Fruit fly (Drosophila melanogaster) whole organism, prepupa: ENCODE data around the gene dlp.
A peak's percentile ranks its signal among the peaks of the same experiment; 100 is the strongest.

Experiments used
- CG10631 ChIP-seq: fragments of 200-800 bp; sonication (Bioruptor generic); optimal IDR thresholded peaks from 2 replicates; lab custom pipeline; 2016; ENCODE audit warnings: missing biosample characterization, missing genetic modification characterization
- CG10669 ChIP-seq: fragments of 200-800 bp; sonication (Bioruptor generic); optimal IDR thresholded peaks from 3 replicates; lab custom pipeline; 2018; ENCODE audit warnings: missing biosample characterization, mild to moderate bottlenecking, missing genetic modification characterization, moderate library complexity
- CG11294 ChIP-seq: fragments of 200-800 bp; sonication (Bioruptor generic); IDR thresholded peaks from 2 replicates; pipeline ENCODE4 v1.3.6; 2022; ENCODE audit warnings: missing biosample characterization, missing genetic modification characterization
- CG11762 ChIP-seq: fragments of 200-800 bp; sonication (Bioruptor generic); optimal IDR thresholded peaks from 3 replicates; lab custom pipeline; 2016; ENCODE audit warnings: missing biosample characterization, missing genetic modification characterization; ENCODE audit not compliant: insufficient read depth
- CG11902 ChIP-seq: fragments of 200-800 bp; sonication (Bioruptor generic); optimal IDR thresholded peaks from 3 replicates; lab custom pipeline; 2016; ENCODE audit warnings: missing biosample characterization, missing genetic modification characterization
- CG15336 ChIP-seq: fragments of 200-800 bp; sonication (Bioruptor generic); IDR thresholded peaks from 2 replicates; pipeline ENCODE4 v1.3.6; 2022; ENCODE audit warnings: missing biosample characterization, missing genetic modification characterization
- CG1621 ChIP-seq: fragments of 200-800 bp; sonication (Bioruptor generic); optimal IDR thresholded peaks from 3 replicates; lab custom pipeline; 2018; ENCODE audit warnings: missing biosample characterization, mild to moderate bottlenecking, missing genetic modification characterization
- CG3032 ChIP-seq: fragments of 200-800 bp; optimal IDR thresholded peaks from 2 replicates; lab custom pipeline; 2019; ENCODE audit warnings: missing biosample characterization, mild to moderate bottlenecking, missing genetic modification characterization, moderate library complexity
- CG31627 ChIP-seq: fragments of 200-800 bp; sonication (Bioruptor generic); optimal IDR thresholded peaks from 3 replicates; lab custom pipeline; 2016; ENCODE audit warnings: missing biosample characterization, missing genetic modification characterization
- CG32006 ChIP-seq: fragments of 200-800 bp; sonication (Bioruptor generic); optimal IDR thresholded peaks from 3 replicates; lab custom pipeline; 2017; ENCODE audit warnings: missing biosample characterization, mild to moderate bottlenecking, missing genetic modification characterization
- CG34406 ChIP-seq: fragments of 200-800 bp; sonication (Bioruptor generic); optimal IDR thresholded peaks from 3 replicates; lab custom pipeline; 2016; ENCODE audit warnings: missing biosample characterization, missing genetic modification characterization
- CG3919 ChIP-seq: fragments of 200-800 bp; sonication (Bioruptor generic); optimal IDR thresholded peaks from 3 replicates; lab custom pipeline; 2016; ENCODE audit warnings: missing biosample characterization, missing genetic modification characterization
- CG4318 ChIP-seq: fragments of 200-800 bp; sonication (Bioruptor generic); optimal IDR thresholded peaks from 3 replicates; lab custom pipeline; 2017; ENCODE audit warnings: missing biosample characterization, mild to moderate bottlenecking, missing genetic modification characterization
- CG6163 ChIP-seq: fragments of 200-800 bp; sonication (Bioruptor generic); IDR thresholded peaks from 3 replicates; pipeline ENCODE4 v1.3.6; 2022; ENCODE audit warnings: missing biosample characterization, missing genetic modification characterization
- CG6276 ChIP-seq: fragments of 200-800 bp; sonication (Bioruptor generic); optimal IDR thresholded peaks from 2 replicates; lab custom pipeline; 2017; ENCODE audit warnings: missing biosample characterization, mild to moderate bottlenecking, missing genetic modification characterization
- CG6792 ChIP-seq: fragments of 200-800 bp; sonication (Bioruptor generic); optimal IDR thresholded peaks from 3 replicates; lab custom pipeline; 2016; ENCODE audit warnings: missing biosample characterization, missing genetic modification characterization
- CG6808 ChIP-seq: fragments of 200-800 bp; sonication (Bioruptor generic); optimal IDR thresholded peaks from 3 replicates; lab custom pipeline; 2017; ENCODE audit warnings: missing biosample characterization, missing genetic modification characterization, mild to moderate bottlenecking, moderate library complexity, missing genetic modification reagents
- CG6854 ChIP-seq: fragments of 200-800 bp; sonication (Bioruptor generic); optimal IDR thresholded peaks from 2 replicates; lab custom pipeline; 2017; ENCODE audit warnings: missing biosample characterization, mild to moderate bottlenecking, missing genetic modification characterization
- CG7368 ChIP-seq: fragments of 200-800 bp; sonication (Bioruptor generic); optimal IDR thresholded peaks from 3 replicates; lab custom pipeline; 2016; ENCODE audit warnings: missing biosample characterization, missing genetic modification characterization
- CG8119 ChIP-seq: fragments of 200-800 bp; sonication (Bioruptor generic); IDR thresholded peaks from 3 replicates; pipeline ENCODE4 v1.3.6; 2022; ENCODE audit warnings: missing biosample characterization, missing genetic modification characterization
- CG8319 ChIP-seq: fragments of 200-800 bp; sonication (Bioruptor generic); optimal IDR thresholded peaks from 3 replicates; lab custom pipeline; 2016; ENCODE audit warnings: missing biosample characterization, missing genetic modification characterization
- CG8632 ChIP-seq: fragments of 200-800 bp; sonication (Bioruptor generic); optimal IDR thresholded peaks from 3 replicates; lab custom pipeline; 2016; ENCODE audit warnings: missing biosample characterization, missing genetic modification characterization
- Eip75B ChIP-seq: fragments of 200-800 bp; sonication (Bioruptor generic); optimal IDR thresholded peaks from 3 replicates; lab custom pipeline; 2016; ENCODE audit warnings: missing biosample characterization, missing genetic modification characterization
- Eip78C ChIP-seq: fragments of 200-800 bp; sonication (Bioruptor generic); peaks from one replicate; lab custom pipeline; 2016; ENCODE audit warnings: missing biosample characterization, missing genetic modification characterization
- Eip93F ChIP-seq: fragments of 200-800 bp; sonication (Bioruptor generic); optimal IDR thresholded peaks from 2 replicates; lab custom pipeline; 2016; ENCODE audit warnings: missing biosample characterization, mild to moderate bottlenecking, missing genetic modification characterization
- Ets21C ChIP-seq: fragments of 200-800 bp; sonication (Bioruptor generic); optimal IDR thresholded peaks from 3 replicates; lab custom pipeline; 2016; ENCODE audit warnings: missing biosample characterization, missing genetic modification characterization
- Ets96B ChIP-seq: fragments of 200-800 bp; optimal IDR thresholded peaks from 2 replicates; lab custom pipeline; 2019; ENCODE audit warnings: missing biosample characterization, mild to moderate bottlenecking, missing genetic modification characterization, moderate library complexity
- Gug ChIP-seq: fragments of 200-800 bp; sonication (Bioruptor generic); IDR thresholded peaks from 2 replicates; pipeline ENCODE4 v1.3.6; 2022; ENCODE audit warnings: missing biosample characterization, missing genetic modification characterization
- Hr38 ChIP-seq: sonication (Bioruptor generic); optimal IDR thresholded peaks from 2 replicates; lab custom pipeline; 2016; ENCODE audit warnings: missing biosample characterization, missing genetic modification characterization
- Hr4 ChIP-seq: fragments of 200-800 bp; sonication (Bioruptor generic); optimal IDR thresholded peaks from 3 replicates; lab custom pipeline; 2016; ENCODE audit warnings: missing biosample characterization, missing genetic modification characterization
- Lpt ChIP-seq: fragments of 200-800 bp; sonication (Bioruptor generic); optimal IDR thresholded peaks from 3 replicates; lab custom pipeline; 2016; ENCODE audit warnings: missing biosample characterization, missing genetic modification characterization
- Met ChIP-seq: fragments of 200-800 bp; sonication (Bioruptor generic); optimal IDR thresholded peaks from 3 replicates; lab custom pipeline; 2016; ENCODE audit warnings: missing biosample characterization, missing genetic modification characterization
- OdsH ChIP-seq: fragments of 200-800 bp; sonication (Bioruptor generic); optimal IDR thresholded peaks from 3 replicates; lab custom pipeline; 2016; ENCODE audit warnings: missing biosample characterization, missing genetic modification characterization
- Smox ChIP-seq: fragments of 200-800 bp; sonication (Bioruptor generic); optimal IDR thresholded peaks from 3 replicates; lab custom pipeline; 2016; ENCODE audit warnings: missing biosample characterization, missing genetic modification characterization
- Sox102F ChIP-seq: fragments of 200-800 bp; sonication (Bioruptor generic); optimal IDR thresholded peaks from 2 replicates; lab custom pipeline; 2016; ENCODE audit warnings: missing biosample characterization, mild to moderate bottlenecking, missing genetic modification characterization
- Sox14 ChIP-seq: fragments of 200-800 bp; sonication (Bioruptor generic); optimal IDR thresholded peaks from 3 replicates; lab custom pipeline; 2016; ENCODE audit warnings: missing biosample characterization, missing genetic modification characterization
- Sox15 ChIP-seq: fragments of 200-800 bp; sonication (Bioruptor generic); optimal IDR thresholded peaks from 3 replicates; lab custom pipeline; 2016; ENCODE audit warnings: missing biosample characterization, missing genetic modification characterization
- achi ChIP-seq: fragments of 200-800 bp; sonication (Bioruptor generic); optimal IDR thresholded peaks from 3 replicates; lab custom pipeline; 2016; ENCODE audit warnings: missing biosample characterization, missing genetic modification characterization
- cyc ChIP-seq: fragments of 200-800 bp; sonication (Bioruptor generic); optimal IDR thresholded peaks from 3 replicates; lab custom pipeline; 2016; ENCODE audit warnings: missing biosample characterization, missing genetic modification characterization
- eg ChIP-seq: fragments of 200-800 bp; sonication (Bioruptor generic); IDR thresholded peaks from 3 replicates; pipeline ENCODE4 v1.3.6; 2022; ENCODE audit warnings: missing biosample characterization, missing genetic modification characterization
- esn ChIP-seq: fragments of 200-800 bp; sonication (Bioruptor generic); optimal IDR thresholded peaks from 2 replicates; lab custom pipeline; 2016; ENCODE audit warnings: missing biosample characterization, mild to moderate bottlenecking, missing genetic modification characterization, moderate library complexity
- fd59A ChIP-seq: fragments of 200-800 bp; sonication (Bioruptor generic); optimal IDR thresholded peaks from 2 replicates; lab custom pipeline; 2017; ENCODE audit warnings: missing biosample characterization, mild to moderate bottlenecking, missing genetic modification characterization, missing genetic modification reagents
- fd85E ChIP-seq: fragments of 200-800 bp; sonication (Bioruptor generic); optimal IDR thresholded peaks from 3 replicates; lab custom pipeline; 2016; ENCODE audit warnings: missing biosample characterization, missing genetic modification characterization
- fkh ChIP-seq: fragments of 200-800 bp; sonication (Bioruptor generic); optimal IDR thresholded peaks from 3 replicates; lab custom pipeline; 2017; ENCODE audit warnings: missing biosample characterization, mild to moderate bottlenecking, missing genetic modification characterization, moderate library complexity
- lz ChIP-seq: fragments of 200-800 bp; sonication (Bioruptor generic); optimal IDR thresholded peaks from 3 replicates; lab custom pipeline; 2016; ENCODE audit warnings: missing biosample characterization, missing genetic modification characterization
- net ChIP-seq: fragments of 200-800 bp; sonication (Bioruptor generic); optimal IDR thresholded peaks from 3 replicates; lab custom pipeline; 2016; ENCODE audit warnings: missing biosample characterization, missing genetic modification characterization
- pdm3 ChIP-seq: fragments of 200-800 bp; sonication (Bioruptor generic); optimal IDR thresholded peaks from 3 replicates; lab custom pipeline; 2016; ENCODE audit warnings: missing biosample characterization, missing genetic modification characterization
- spab ChIP-seq: fragments of 200-800 bp; sonication (Bioruptor generic); optimal IDR thresholded peaks from 2 replicates; lab custom pipeline; 2017; ENCODE audit warnings: missing biosample characterization, mild to moderate bottlenecking, missing genetic modification characterization, missing genetic modification reagents
- ss ChIP-seq, 2 experiments: fragments of 200-800 bp; sonication (Bioruptor generic); optimal IDR thresholded peaks; 2 replicates in 1 of 2; 3 replicates in 1 of 2; lab custom pipeline; 2017 to 2018; ENCODE audit warnings: mild to moderate bottlenecking in 2 of 2, missing biosample characterization in 2 of 2, missing genetic modification characterization in 2 of 2, moderate library complexity in 1 of 2
- svp ChIP-seq: fragments of 200-800 bp; sonication (Bioruptor generic); peaks from one replicate; lab custom pipeline; 2016; ENCODE audit warnings: missing biosample characterization, missing genetic modification characterization
- topi ChIP-seq: fragments of 200-800 bp; sonication (Bioruptor generic); optimal IDR thresholded peaks from 3 replicates; lab custom pipeline; 2016; ENCODE audit warnings: missing biosample characterization, missing genetic modification characterization
- vri ChIP-seq: fragments of 200-800 bp; sonication (Bioruptor generic); optimal IDR thresholded peaks from 3 replicates; lab custom pipeline; 2016; ENCODE audit warnings: missing biosample characterization, mild to moderate bottlenecking, missing genetic modification characterization

Gene dlp

DNA sequence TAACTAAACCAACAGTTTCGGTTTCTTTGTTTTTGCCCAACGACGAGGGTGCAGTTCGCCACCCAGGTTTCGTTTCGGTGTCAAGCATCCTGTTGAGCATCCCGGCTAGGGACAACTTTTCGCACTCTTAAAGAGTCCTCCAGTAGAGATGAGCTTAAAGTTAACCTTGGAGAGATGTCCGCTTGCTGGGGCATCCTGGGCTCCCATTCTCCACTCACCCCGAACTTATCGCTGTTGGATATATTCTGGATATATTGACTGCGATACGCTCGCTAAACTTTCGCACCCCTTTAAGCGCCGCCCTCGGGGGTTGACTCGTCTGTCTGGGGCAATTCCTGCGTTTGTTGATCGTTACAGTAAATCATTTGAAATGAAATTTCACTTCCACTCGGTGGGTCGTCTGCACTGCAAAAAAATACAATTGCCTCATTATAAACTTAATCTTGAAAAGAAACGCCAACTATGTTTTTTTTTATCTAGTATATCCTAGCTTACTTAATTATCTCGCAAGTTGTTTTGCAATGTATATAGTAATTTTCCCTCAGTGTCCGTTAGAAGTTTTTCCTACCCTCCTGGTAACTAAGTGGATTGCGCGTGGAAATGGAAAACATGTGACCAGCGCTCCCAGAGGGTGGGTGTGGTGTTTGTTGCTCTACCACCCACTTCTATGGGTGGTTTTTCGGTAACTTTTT, 29.3 kb downstream of the dlp start:
- TF ChIP-seq ss (GFP tag; optimal IDR thresholded peaks at IDR 0.05; lab: Kevin White, UChicago) (peak in 1 of 2 experiments; percentile 17), fd59A (GFP tag; lab: Kevin White, UChicago) (no peak), CG7368 (GFP tag; lab: Kevin White, UChicago) (no peak), CG3032 (tag; lab: Kevin White, UChicago) (no peak), CG3919 (GFP tag; lab: Kevin White, UChicago) (peak; percentile 37), Ets21C (GFP tag; lab: Kevin White, UChicago) (peak; percentile 3), net (no peak), esn (peak; percentile 63), CG10631 (peak; percentile 30), Smox (peak; percentile 33), CG8119 (no peak), Met (GFP tag; lab: Kevin White, UChicago) (peak; percentile 48), OdsH (GFP tag; lab: Kevin White, UChicago) (peak; percentile 45), Hr38 (GFP tag; lab: Kevin White, UChicago) (no peak), CG34406 (GFP tag; lab: Kevin White, UChicago) (peak; percentile 13), Ets96B (tag; lab: Kevin White, UChicago) (no peak), lz (peak; percentile 50), Eip75B (GFP tag; lab: Kevin White, UChicago) (peak; percentile 29), CG4318 (GFP tag; lab: Kevin White, UChicago) (no peak), Sox14 (GFP tag; lab: Kevin White, UChicago) (peak; percentile 26), CG11762 (GFP tag; lab: Kevin White, UChicago) (no peak), CG6792 (GFP tag; lab: Kevin White, UChicago) (peak; percentile 14), fd85E (GFP tag; lab: Kevin White, UChicago) (no peak), CG6276 (GFP tag; lab: Kevin White, UChicago) (no peak), CG6854 (GFP tag; lab: Kevin White, UChicago) (no peak), achi (GFP tag; lab: Kevin White, UChicago) (peak; percentile 44), CG11294 (GFP tag; lab: Robert Waterston, UW) (no peak), CG11902 (GFP tag; lab: Kevin White, UChicago) (no peak), CG32006 (GFP tag; lab: Kevin White, UChicago) (peak; percentile 26), CG8319 (GFP tag; lab: Kevin White, UChicago) (no peak), CG31627 (GFP tag; lab: Kevin White, UChicago) (peak; percentile 21), Sox15 (GFP tag; lab: Kevin White, UChicago) (no peak), fkh (GFP tag; lab: Kevin White, UChicago) (no peak), cyc (GFP tag; lab: Kevin White, UChicago) (peak; percentile 3), pdm3 (peak; percentile 33), spab (GFP tag; lab: Kevin White, UChicago) (peak; percentile 20), CG1621 (tag; lab: Kevin White, UChicago) (no peak), Gug (GFP tag; lab: Robert Waterston, UW) (no peak), CG15336 (GFP tag; lab: Robert Waterston, UW) (0 out of 2 replicates have a peak, but pooled peaks have one; percentile 25), topi (GFP tag; lab: Kevin White, UChicago) (peak; percentile 44), Sox102F (GFP tag; lab: Kevin White, UChicago) (peak; percentile 47), Hr4 (GFP tag; lab: Kevin White, UChicago) (no peak), CG6163 (GFP tag; lab: Robert Waterston, UW) (peak; percentile 57; the same call in 2 of the 3 replicates), CG6808 (GFP tag; lab: Kevin White, UChicago) (no peak), Lpt (no peak), CG8632 (no peak), eg (GFP tag; lab: Robert Waterston, UW) (0 out of 3 replicates have a peak, but pooled peaks have one; percentile 22), Eip78C (GFP tag; lab: Kevin White, UChicago) (peak; percentile 73), svp (peak; percentile 65), vri (no peak), CG10669 (GFP tag; lab: Kevin White, UChicago) (peak; percentile 10), Eip93F (no peak)
